Fruit fly (Drosophila melanogaster): ENCODE results near the gene Hsp26.

Hsp26 gene

DNA sequence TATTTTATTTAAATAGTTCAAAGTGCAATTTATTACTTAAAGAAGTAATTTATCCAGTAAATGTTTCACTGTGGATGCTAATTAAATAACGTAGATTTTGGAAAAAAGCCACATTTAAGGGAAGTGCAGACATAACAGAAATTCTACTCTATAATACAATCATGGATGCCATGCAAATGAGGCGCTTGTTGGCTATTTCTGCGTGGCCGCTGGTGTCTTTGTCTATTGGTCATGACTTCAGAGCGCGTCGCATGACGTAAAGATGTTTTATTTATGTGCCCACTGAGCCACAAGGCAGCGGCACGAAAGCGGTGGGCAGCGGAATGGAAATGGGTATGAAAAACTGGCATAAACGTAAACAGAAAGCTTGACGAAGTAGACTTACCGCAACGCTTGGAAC lies 48.6 kb upstream of the Hsp26 start (continued):
- no peak for TF ChIP-seq shn (GFP tag; optimal IDR thresholded peaks at IDR 0.05)
- no peak for TF ChIP-seq prd (optimal IDR thresholded peaks at IDR 0.05)
- no peak for TF ChIP-seq prd (GFP tag; IDR thresholded peaks at IDR 0.05)
- no peak for TF ChIP-seq otp (GFP tag; IDR thresholded peaks at IDR 0.05)
- peak; percentile 10 for TF ChIP-seq CG15601 (tag; optimal IDR thresholded peaks at IDR 0.05)
- peak; percentile 20 for TF ChIP-seq CG17385 (GFP tag; optimal IDR thresholded peaks at IDR 0.05)
- TF ChIP-seq corto (GFP tag; optimal IDR thresholded peaks at IDR 0.05) = no peak
- no peak for TF ChIP-seq Hand (GFP tag; optimal IDR thresholded peaks at IDR 0.05)
- TF ChIP-seq ftz-f1 (GFP tag; optimal IDR thresholded peaks at IDR 0.05) = no peak
- no peak for TF ChIP-seq dmrt11E (tag; optimal IDR thresholded peaks at IDR 0.05)
- no peak for TF ChIP-seq bigmax (GFP tag; optimal IDR thresholded peaks at IDR 0.05)
- no peak for TF ChIP-seq CG31365 (tag; optimal IDR thresholded peaks at IDR 0.05)
- TF ChIP-seq ato (GFP tag; IDR thresholded peaks at IDR 0.05; ENCODE audit: partially characterized antibody) = no peak
- TF ChIP-seq CG12659 (GFP tag; optimal IDR thresholded peaks at IDR 0.05) = no peak
- no peak for TF ChIP-seq usp (GFP tag; optimal IDR thresholded peaks at IDR 0.05)
- peak; percentile 81 for TF ChIP-seq CG9437 (GFP tag; optimal IDR thresholded peaks at IDR 0.05)
- no peak for TF ChIP-seq CG6791 (GFP tag; IDR thresholded peaks at IDR 0.05; ENCODE audit: partially characterized antibody)
- TF ChIP-seq ci (GFP tag; IDR thresholded peaks at IDR 0.05) = peak; percentile 50; the same call in 1 of the 3 replicates
- no peak for TF ChIP-seq CG8290 (GFP tag; optimal IDR thresholded peaks at IDR 0.05)
- TF ChIP-seq CG8290 (tag; optimal IDR thresholded peaks at IDR 0.05) = no peak
- no peak for TF ChIP-seq Jarid2 (GFP tag; optimal IDR thresholded peaks at IDR 0.05)
- TF ChIP-seq Camta (GFP tag; optimal IDR thresholded peaks at IDR 0.05) = no peak
- TF ChIP-seq insv (GFP tag; optimal IDR thresholded peaks at IDR 0.05) = no peak
- TF ChIP-seq MESR4 (GFP tag; optimal IDR thresholded peaks at IDR 0.05) = no peak
- no peak for TF ChIP-seq sob (GFP tag; IDR thresholded peaks at IDR 0.05)
- TF ChIP-seq CG34422 (GFP tag; IDR thresholded peaks at IDR 0.05) = no peak
- no peak for TF ChIP-seq gfzf (GFP tag; optimal IDR thresholded peaks at IDR 0.05)
- no peak for TF ChIP-seq fd102C (GFP tag; optimal IDR thresholded peaks at IDR 0.05)
- TF ChIP-seq pan (optimal IDR thresholded peaks at IDR 0.05) = no peak
- peak in 1 of 2 experiments; percentile 24 for TF ChIP-seq pan (GFP tag; optimal IDR thresholded peaks at IDR 0.05 in 1 of 2, IDR thresholded peaks at IDR 0.05 in 1 of 2)
- peak; percentile 16 for TF ChIP-seq nmo (GFP tag; optimal IDR thresholded peaks at IDR 0.05)
- no peak for TF ChIP-seq tna (GFP tag; IDR thresholded peaks at IDR 0.05; ENCODE audit: partially characterized antibody)
- TF ChIP-seq ash1 (GFP tag; optimal IDR thresholded peaks at IDR 0.05) = no peak
- TF ChIP-seq dimm (GFP tag; IDR thresholded peaks at IDR 0.05) = no peak
- peak; percentile 32 for TF ChIP-seq CG4328 (GFP tag; optimal IDR thresholded peaks at IDR 0.05)
- TF ChIP-seq Myb (GFP tag; optimal IDR thresholded peaks at IDR 0.05) = no peak
- no peak for TF ChIP-seq Meics (GFP tag; optimal IDR thresholded peaks at IDR 0.05)
- no peak for TF ChIP-seq crol (GFP tag; IDR thresholded peaks at IDR 0.05)
- no peak for TF ChIP-seq Sry-β (GFP tag; optimal IDR thresholded peaks at IDR 0.05)
- TF ChIP-seq phol (tag; optimal IDR thresholded peaks at IDR 0.05) = peak; percentile 16
- no peak for TF ChIP-seq CG9727 (GFP tag; optimal IDR thresholded peaks at IDR 0.05)
- TF ChIP-seq bcd (GFP tag; optimal IDR thresholded peaks at IDR 0.05) = no peak
- peak; percentile 25 for TF ChIP-seq tin (GFP tag; optimal IDR thresholded peaks at IDR 0.05)
- no peak for TF ChIP-seq CG17829 (tag; optimal IDR thresholded peaks at IDR 0.05)
- no peak for TF ChIP-seq gsb (GFP tag; IDR thresholded peaks at IDR 0.05)
- TF ChIP-seq HHEX (GFP tag; optimal IDR thresholded peaks at IDR 0.05) = no peak
- TF ChIP-seq H15 (GFP tag; IDR thresholded peaks at IDR 0.05) = no peak
- no peak for TF ChIP-seq vnd (GFP tag; IDR thresholded peaks at IDR 0.05; ENCODE audit: partially characterized antibody)
- TF ChIP-seq HmgZ (tag; optimal IDR thresholded peaks at IDR 0.05) = no peak
- TF ChIP-seq Hr39 (optimal IDR thresholded peaks at IDR 0.05) = no peak
- no peak for TF ChIP-seq fd64A (GFP tag; optimal IDR thresholded peaks at IDR 0.05)
- no peak for TF ChIP-seq tio (GFP tag; optimal IDR thresholded peaks at IDR 0.05)
